Fruit fly (Drosophila melanogaster) whole organism, embryonic: ENCODE data around the gene ABCB7.

Experiments
- B-H2 ChIP-seq: fragments of 200-800 bp; sonication (Bioruptor generic); optimal IDR thresholded peaks from 2 replicates; lab custom pipeline; 2018; ENCODE audit warnings: missing biosample characterization, mild to moderate bottlenecking, missing genetic modification characterization
- Bgb ChIP-seq: fragments of 200-800 bp; sonication (Bioruptor generic); IDR thresholded peaks from 2 replicates; pipeline ENCODE4 v1.3.6; 2022; ENCODE audit warnings: missing biosample characterization, missing genetic modification characterization; ENCODE audit not compliant: partially characterized antibody
- CG10147 ChIP-seq: fragments of 200-800 bp; sonication (Bioruptor generic); optimal IDR thresholded peaks from 2 replicates; lab custom pipeline; 2019; ENCODE audit warnings: missing biosample characterization, mild to moderate bottlenecking, missing genetic modification characterization, moderate library complexity
- CG1024 ChIP-seq: fragments of 200-800 bp; sonication (Bioruptor generic); IDR thresholded peaks from 2 replicates; pipeline ENCODE4 v1.3.6; 2022; ENCODE audit warnings: missing biosample characterization, missing genetic modification characterization
- CG10565 ChIP-seq: fragments of 200-800 bp; sonication (Bioruptor generic); optimal IDR thresholded peaks from 3 replicates; lab custom pipeline; 2016; ENCODE audit warnings: missing biosample characterization, mild to moderate bottlenecking, missing genetic modification characterization
- CG11504 ChIP-seq: fragments of 200-800 bp; sonication (Bioruptor generic); optimal IDR thresholded peaks from 3 replicates; lab custom pipeline; 2019; ENCODE audit warnings: missing biosample characterization, mild to moderate bottlenecking, missing genetic modification characterization, moderate library complexity
- CG12104 ChIP-seq: fragments of 200-800 bp; sonication (Bioruptor generic); optimal IDR thresholded peaks from 3 replicates; lab custom pipeline; 2016; ENCODE audit warnings: missing biosample characterization, missing genetic modification characterization
- CG12155 ChIP-seq: fragments of 200-800 bp; sonication (Bioruptor generic); optimal IDR thresholded peaks from 3 replicates; lab custom pipeline; 2016; ENCODE audit warnings: missing biosample characterization, missing genetic modification characterization
- CG14965 ChIP-seq: fragments of 200-800 bp; sonication (Bioruptor generic); optimal IDR thresholded peaks from 2 replicates; lab custom pipeline; 2016; ENCODE audit warnings: missing biosample characterization, missing genetic modification characterization, borderline replicate concordance
- CG15514 ChIP-seq: fragments of 200-800 bp; sonication (Bioruptor generic); optimal IDR thresholded peaks from 3 replicates; lab custom pipeline; 2017; ENCODE audit warnings: missing biosample characterization, missing genetic modification characterization, mild to moderate bottlenecking, moderate library complexity, missing genetic modification reagents
- CG15601 ChIP-seq: fragments of 200-800 bp; sonication (Bioruptor generic); optimal IDR thresholded peaks from 3 replicates; lab custom pipeline; 2019; ENCODE audit warnings: missing biosample characterization, mild to moderate bottlenecking, missing genetic modification characterization, moderate library complexity
- CG2116 ChIP-seq: fragments of 200-800 bp; sonication (Bioruptor generic); optimal IDR thresholded peaks from 3 replicates; lab custom pipeline; 2018; ENCODE audit warnings: missing biosample characterization, mild to moderate bottlenecking, missing genetic modification characterization
- CG30403 ChIP-seq: fragments of 200-800 bp; sonication (Bioruptor generic); optimal IDR thresholded peaks from 3 replicates; lab custom pipeline; 2016; ENCODE audit warnings: missing biosample characterization, missing genetic modification characterization
- CG33213 ChIP-seq: fragments of 200-800 bp; sonication (Bioruptor generic); optimal IDR thresholded peaks from 3 replicates; lab custom pipeline; 2016; ENCODE audit warnings: missing biosample characterization, missing genetic modification characterization
- CG5953 ChIP-seq: fragments of 200-800 bp; sonication (Bioruptor generic); IDR thresholded peaks from 2 replicates; pipeline ENCODE4 v1.3.6; 2022; ENCODE audit warnings: missing biosample characterization, missing genetic modification characterization
- CG6683 ChIP-seq: fragments of 200-800 bp; sonication (Bioruptor generic); optimal IDR thresholded peaks from 2 replicates; lab custom pipeline; 2017; ENCODE audit warnings: missing biosample characterization, mild to moderate bottlenecking, missing genetic modification characterization, missing genetic modification reagents
- CG7372 ChIP-seq: fragments of 200-800 bp; sonication (Bioruptor generic); IDR thresholded peaks from 2 replicates; pipeline ENCODE4 v1.3.6; 2022; ENCODE audit warnings: missing biosample characterization, missing genetic modification characterization
- CG7839 ChIP-seq: fragments of 200-800 bp; sonication (Bioruptor generic); optimal IDR thresholded peaks from 3 replicates; lab custom pipeline; 2018; ENCODE audit warnings: missing biosample characterization, mild to moderate bottlenecking, missing genetic modification characterization, moderate library complexity
- CG8290 ChIP-seq, 3 experiments: fragments of 200-800 bp; sonication (Bioruptor generic); optimal IDR thresholded peaks; 2 replicates each; lab custom pipeline; 2016 to 2019; ENCODE audit warnings: missing biosample characterization in 3 of 3, missing genetic modification characterization in 3 of 3, mild to moderate bottlenecking in 2 of 3, moderate library complexity in 1 of 3
- CG8924 ChIP-seq: fragments of 200-800 bp; optimal IDR thresholded peaks from 3 replicates; lab custom pipeline; 2019; ENCODE audit warnings: missing biosample characterization, mild to moderate bottlenecking, missing genetic modification characterization, moderate library complexity
- CG9876 ChIP-seq: fragments of 200-800 bp; sonication (Bioruptor generic); optimal IDR thresholded peaks from 2 replicates; lab custom pipeline; 2016; ENCODE audit warnings: missing biosample characterization, missing genetic modification characterization
- CTCF ChIP-seq: fragments of 200-800 bp; sonication (Bioruptor generic); optimal IDR thresholded peaks from 2 replicates; lab custom pipeline; 2017; ENCODE audit warnings: missing biosample characterization, mild to moderate bottlenecking, missing genetic modification characterization, moderate library complexity
- CkIIα-i1 ChIP-seq: fragments of 200-800 bp; sonication (Bioruptor generic); IDR thresholded peaks from 2 replicates; pipeline ENCODE4 v1.3.6; 2022; ENCODE audit warnings: missing biosample characterization, missing genetic modification characterization
- Elba2 ChIP-seq: fragments of 200-800 bp; sonication (Bioruptor generic); optimal IDR thresholded peaks from 3 replicates; lab custom pipeline; 2016; ENCODE audit warnings: missing biosample characterization, missing genetic modification characterization
- GATAe ChIP-seq: fragments of 200-800 bp; sonication (Bioruptor generic); conservative IDR thresholded peaks from 2 replicates; pipeline ENCODE4 v1.3.6; 2022; ENCODE audit warnings: missing biosample characterization, missing genetic modification characterization
- Gug ChIP-seq: fragments of 200-800 bp; sonication (Bioruptor generic); IDR thresholded peaks from 4 replicates; pipeline ENCODE4 v1.3.6; 2022; ENCODE audit warnings: missing biosample characterization, missing genetic modification characterization
- HLH4C ChIP-seq: fragments of 200-800 bp; sonication (Bioruptor generic); IDR thresholded peaks from 3 replicates; pipeline ENCODE4 v1.3.6; 2022; ENCODE audit warnings: missing biosample characterization, missing genetic modification characterization; ENCODE audit not compliant: partially characterized antibody
- Hey ChIP-seq: fragments of 200-800 bp; sonication (Bioruptor generic); optimal IDR thresholded peaks from 3 replicates; lab custom pipeline; 2018; ENCODE audit warnings: missing biosample characterization, mild to moderate bottlenecking, missing genetic modification characterization
- Hr78 ChIP-seq, 2 experiments: fragments of 200-800 bp in 1 of 2; fragments of >200 bp in 1 of 2; sonication (Bioruptor generic) in 1 of 2; optimal IDR thresholded peaks; 2 replicates each; lab custom pipeline; 2017 to 2019; ENCODE audit warnings: missing biosample characterization in 2 of 2, missing genetic modification characterization in 2 of 2, mild to moderate bottlenecking in 1 of 2, moderate library complexity in 1 of 2
- Lim3 ChIP-seq: fragments of 200-800 bp; sonication (Bioruptor generic); IDR thresholded peaks from 2 replicates; pipeline ENCODE4 v1.3.6; 2022; ENCODE audit warnings: missing biosample characterization, missing genetic modification characterization
- Neu2 ChIP-seq: fragments of 200-800 bp; sonication (Bioruptor generic); optimal IDR thresholded peaks from 3 replicates; lab custom pipeline; 2016; ENCODE audit warnings: missing biosample characterization, missing genetic modification characterization, borderline replicate concordance
- Ravus ChIP-seq: fragments of 200-800 bp; sonication (Bioruptor generic); IDR thresholded peaks from 2 replicates; pipeline ENCODE4 v1.3.6; 2022; ENCODE audit warnings: missing biosample characterization, missing genetic modification characterization
- Xbp1 ChIP-seq: fragments of 200-800 bp; sonication (Bioruptor generic); optimal IDR thresholded peaks from 3 replicates; lab custom pipeline; 2016; ENCODE audit warnings: missing biosample characterization, mild to moderate bottlenecking, missing genetic modification characterization
- YL-1 ChIP-seq: fragments of 200-800 bp; sonication (Bioruptor generic); optimal IDR thresholded peaks from 3 replicates; lab custom pipeline; 2017; ENCODE audit warnings: missing biosample characterization, mild to moderate bottlenecking, missing genetic modification characterization
- btn ChIP-seq: fragments of 200-800 bp; sonication (Bioruptor generic); optimal IDR thresholded peaks from 2 replicates; lab custom pipeline; 2016; ENCODE audit warnings: missing biosample characterization, missing genetic modification characterization
- ci ChIP-seq: fragments of 200-800 bp; sonication (Bioruptor generic); IDR thresholded peaks from 3 replicates; pipeline ENCODE4 v1.3.6; 2022; ENCODE audit warnings: missing biosample characterization, missing genetic modification characterization
- dimm ChIP-seq: fragments of 200-800 bp; sonication (Bioruptor generic); IDR thresholded peaks from 2 replicates; pipeline ENCODE4 v1.3.6; 2022; ENCODE audit warnings: missing biosample characterization, missing genetic modification characterization
- disco-r ChIP-seq: fragments of 200-800 bp; sonication (Bioruptor generic); optimal IDR thresholded peaks from 2 replicates; lab custom pipeline; 2016; ENCODE audit warnings: missing biosample characterization, missing genetic modification characterization
- ewg ChIP-seq: fragments of 200-800 bp; sonication (Bioruptor generic); optimal IDR thresholded peaks from 3 replicates; lab custom pipeline; 2017; ENCODE audit warnings: mild to moderate bottlenecking, missing biosample characterization, missing genetic modification reagents, missing genetic modification characterization
- gsb-n ChIP-seq: fragments of 200-800 bp; sonication (Bioruptor generic); optimal IDR thresholded peaks from 3 replicates; lab custom pipeline; 2018; ENCODE audit warnings: missing biosample characterization, mild to moderate bottlenecking, missing genetic modification characterization
- ind ChIP-seq: fragments of 200-800 bp; sonication (Bioruptor generic); optimal IDR thresholded peaks from 3 replicates; lab custom pipeline; 2016; ENCODE audit warnings: missing biosample characterization, missing genetic modification characterization
- nerfin-1 ChIP-seq: fragments of 200-800 bp; sonication (Bioruptor generic); optimal IDR thresholded peaks from 3 replicates; lab custom pipeline; 2019; ENCODE audit warnings: missing biosample characterization, mild to moderate bottlenecking, missing genetic modification characterization, moderate library complexity
- peb ChIP-seq: fragments of 200-800 bp; sonication (Bioruptor generic); IDR thresholded peaks from 2 replicates; pipeline ENCODE4 v1.3.6; 2022; ENCODE audit warnings: missing biosample characterization, missing genetic modification characterization
- prd ChIP-seq, 3 experiments: fragments of >200 bp in 2 of 3; fragments of 200-800 bp in 1 of 3; sonication (Bioruptor generic) in 1 of 3; optimal IDR thresholded peaks in 2 of 3; IDR thresholded peaks in 1 of 3; 2 replicates in 2 of 3; 3 replicates in 1 of 3; pipeline versions ENCODE4 v1.3.6 to Lab custom; 2017 to 2022; ENCODE audit warnings: missing biosample characterization in 1 of 3, missing genetic modification characterization in 1 of 3
- pzg ChIP-seq: fragments of 200-800 bp; sonication (Bioruptor generic); optimal IDR thresholded peaks from 3 replicates; lab custom pipeline; 2018; ENCODE audit warnings: missing biosample characterization, mild to moderate bottlenecking, missing genetic modification characterization, moderate library complexity
- tgo ChIP-seq: fragments of 200-800 bp; sonication (Bioruptor generic); IDR thresholded peaks from 3 replicates; pipeline ENCODE4 v1.3.6; 2022; ENCODE audit warnings: missing biosample characterization, missing genetic modification characterization
- tup ChIP-seq: fragments of 200-800 bp; sonication (Bioruptor generic); optimal IDR thresholded peaks from 2 replicates; lab custom pipeline; 2016; ENCODE audit warnings: missing biosample characterization, mild to moderate bottlenecking, missing genetic modification characterization, moderate library complexity
- vfl ChIP-seq: fragments of 200-800 bp; sonication (Bioruptor generic); optimal IDR thresholded peaks from 2 replicates; lab custom pipeline; 2016; ENCODE audit warnings: missing biosample characterization, missing genetic modification characterization
- zen2 ChIP-seq: fragments of 200-800 bp; sonication (Bioruptor generic); IDR thresholded peaks from 3 replicates; pipeline ENCODE4 v1.3.6; 2022; ENCODE audit warnings: missing biosample characterization, missing genetic modification characterization; ENCODE audit not compliant: partially characterized antibody

Gene ABCB7

dm6 chr3L:1639185-1639812, 21.1 kb downstream of the ABCB7 start, which contains the start of the genes Mettl2 and Bgb (continued):
- TF ChIP-seq Ravus (GFP tag; lab: Robert Waterston, UW) = no peak
- TF ChIP-seq CG5953 (GFP tag; lab: Robert Waterston, UW) = no peak
- TF ChIP-seq CG12104 (GFP tag; lab: Kevin White, UChicago) = peak; percentile 51
- TF ChIP-seq CG10565 (GFP tag; lab: Kevin White, UChicago) = peak; percentile 1
- TF ChIP-seq CG10147 (GFP tag; lab: Kevin White, UChicago) = peak; percentile 76
- TF ChIP-seq CG8924 = peak; percentile 60
- TF ChIP-seq prd (optimal IDR thresholded peaks at IDR 0.05; lab: Kevin White, UChicago) = no peak
- TF ChIP-seq prd (GFP tag; IDR thresholded peaks at IDR 0.05; lab: Robert Waterston, UW) = peak; percentile 91
- TF ChIP-seq CG14965 (GFP tag; lab: Kevin White, UChicago) = no peak
- no peak for TF ChIP-seq CG1024 (GFP tag; lab: Robert Waterston, UW)
- TF ChIP-seq GATAe (GFP tag; lab: Robert Waterston, UW) = peak; percentile 70
- no peak for TF ChIP-seq dimm (GFP tag; lab: Robert Waterston, UW)
- peak; percentile 65 for TF ChIP-seq CG33213 (GFP tag; lab: Kevin White, UChicago)
- TF ChIP-seq CG15514 (GFP tag; lab: Kevin White, UChicago) = peak; percentile 83
- no peak for TF ChIP-seq Lim3 (GFP tag; lab: Robert Waterston, UW)
- TF ChIP-seq btn (GFP tag; lab: Kevin White, UChicago) = peak; percentile 29
- peak; percentile 56; the same call in 2 of the 3 replicates for TF ChIP-seq HLH4C
- peak; percentile 90 for TF ChIP-seq ind (GFP tag; lab: Kevin White, UChicago)
- TF ChIP-seq gsb-n (tag; lab: Kevin White, UChicago) = peak; percentile 49
- TF ChIP-seq Elba2 (GFP tag; lab: Kevin White, UChicago) = peak; percentile 23
- peak; percentile 88 for TF ChIP-seq Bgb
- TF ChIP-seq CG2116 (GFP tag; lab: Kevin White, UChicago) = peak; percentile 53
- TF ChIP-seq peb (GFP tag; lab: Robert Waterston, UW) = peak; percentile 38; the same call in 1 of the 2 replicates
- peak; percentile 26 for TF ChIP-seq CG6683
- peak; percentile 86 for TF ChIP-seq tgo (GFP tag; lab: Robert Waterston, UW)
- no peak for TF ChIP-seq Hey (tag; lab: Kevin White, UChicago)
- peak; percentile 60 for TF ChIP-seq disco-r
- TF ChIP-seq CG30403 (GFP tag; lab: Kevin White, UChicago) = peak; percentile 92
- no peak for TF ChIP-seq CG11504 (tag; lab: Kevin White, UChicago)
- peak; percentile 43 for TF ChIP-seq Neu2 (GFP tag; lab: Kevin White, UChicago)
- peak; percentile 62 for TF ChIP-seq CG9876 (GFP tag; lab: Kevin White, UChicago)
- peak; percentile 93 for TF ChIP-seq Gug (GFP tag; lab: Robert Waterston, UW)
- TF ChIP-seq CG7839 (tag; lab: Kevin White, UChicago) = peak; percentile 84
- TF ChIP-seq CTCF (GFP tag; lab: Kevin White, UChicago) = no peak
- no peak for TF ChIP-seq CG15601 (tag; lab: Kevin White, UChicago)
- peak; percentile 81 for TF ChIP-seq CG12155 (GFP tag; lab: Kevin White, UChicago)
- peak; percentile 66; the same call in 2 of the 3 replicates for TF ChIP-seq ci
- peak; percentile 87 for TF ChIP-seq Xbp1
- peak; percentile 67 for TF ChIP-seq pzg
- TF ChIP-seq vfl (GFP tag; lab: Kevin White, UChicago) = peak; percentile 47
- TF ChIP-seq Hr78 (GFP tag; optimal IDR thresholded peaks at IDR 0.05; lab: Kevin White, UChicago) = no peak
- no peak for TF ChIP-seq zen2 (GFP tag; lab: Robert Waterston, UW)
- TF ChIP-seq B-H2 (GFP tag; lab: Kevin White, UChicago) = no peak
- TF ChIP-seq CG8290 (GFP tag; optimal IDR thresholded peaks at IDR 0.05; lab: Kevin White, UChicago) = peak; percentile 57
- no peak for TF ChIP-seq CG8290 (tag; optimal IDR thresholded peaks at IDR 0.05; lab: Kevin White, UChicago)
- TF ChIP-seq CG7372 (GFP tag; lab: Robert Waterston, UW) = peak; percentile 83
- no peak for TF ChIP-seq tup (GFP tag; lab: Kevin White, UChicago)
- TF ChIP-seq ewg (GFP tag; lab: Kevin White, UChicago) = peak; percentile 29
- peak; percentile 58 for TF ChIP-seq YL-1 (GFP tag; lab: Kevin White, UChicago)
- TF ChIP-seq CkIIα-i1 (GFP tag; lab: Robert Waterston, UW) = no peak
- peak; percentile 54 for TF ChIP-seq nerfin-1 (tag; lab: Kevin White, UChicago)
